Worm (Caenorhabditis elegans): ENCODE results near the gene C04G6.2.

The C04G6.2 gene

ce11 chrII:5091640-5092243, 1.3 kb upstream of the C04G6.2 start, which contains the start of gene pld-1 (continued):
- TF ChIP-seq let-526 (GFP tag; IDR thresholded peaks at IDR 0.05), result no peak
- no peak for TF ChIP-seq ztf-18 (tag; optimal IDR thresholded peaks at IDR 0.05)
- TF ChIP-seq lin-54 (GFP tag; optimal IDR thresholded peaks at IDR 0.05), result peak; percentile 36
- TF ChIP-seq mxl-1 (tag; optimal IDR thresholded peaks at IDR 0.05), result no peak
- no peak for TF ChIP-seq atf-7 (tag; optimal IDR thresholded peaks at IDR 0.05)
- TF ChIP-seq him-1 (tag; optimal IDR thresholded peaks at IDR 0.05), result no peak
- TF ChIP-seq madf-10 (tag; optimal IDR thresholded peaks at IDR 0.05), result no peak
- TF ChIP-seq F33H1.4 (GFP tag; IDR thresholded peaks at IDR 0.05), result peak; percentile 95
- peak; percentile 25 for TF ChIP-seq tbp1 (GFP tag; optimal IDR thresholded peaks at IDR 0.05)
- no peak for TF ChIP-seq die-1 (tag; optimal IDR thresholded peaks at IDR 0.05)
- no peak for TF ChIP-seq F52B5.7 (tag; optimal IDR thresholded peaks at IDR 0.05)
- no peak for TF ChIP-seq hlh-26 (GFP tag; conservative IDR thresholded peaks at IDR 0.05)
- no peak for TF ChIP-seq Y53G8AR.9 (GFP tag; conservative IDR thresholded peaks at IDR 0.05)
- TF ChIP-seq ceh-58 (GFP tag; IDR thresholded peaks at IDR 0.05), result no peak
- TF ChIP-seq aptf-3 (GFP tag; IDR thresholded peaks at IDR 0.05), result no peak
- TF ChIP-seq F37B4.10 (GFP tag; IDR thresholded peaks at IDR 0.05), result no peak
- peak; percentile 43 for TF ChIP-seq snpc-1.3 (tag; optimal IDR thresholded peaks at IDR 0.05; ENCODE audit: insufficient read depth)
- TF ChIP-seq mel-28 (tag; optimal IDR thresholded peaks at IDR 0.05; ENCODE audit: borderline replicate concordance), result no peak
- no peak for TF ChIP-seq ceh-40 (GFP tag; IDR thresholded peaks at IDR 0.05)
- TF ChIP-seq F22D6.2 (tag; optimal IDR thresholded peaks at IDR 0.05), result no peak
- TF ChIP-seq C17E4.6 (GFP tag; IDR thresholded peaks at IDR 0.05), result no peak
- TF ChIP-seq ztf-28 (GFP tag; IDR thresholded peaks at IDR 0.05), result no peak
- no peak for TF ChIP-seq unc-62 (GFP tag; optimal IDR thresholded peaks at IDR 0.05)
- TF ChIP-seq mcd-1 (GFP tag; IDR thresholded peaks at IDR 0.05), result no peak
- peak; percentile 96 for TF ChIP-seq madf-6 (GFP tag; IDR thresholded peaks at IDR 0.05)
- no peak for TF ChIP-seq lir-1 (GFP tag; conservative IDR thresholded peaks at IDR 0.05)
- no peak for TF ChIP-seq F57A8.1 (GFP tag; optimal IDR thresholded peaks at IDR 0.05)
- no peak for TF ChIP-seq F55B11.4 (tag; optimal IDR thresholded peaks at IDR 0.05; ENCODE audit: borderline replicate concordance, insufficient read depth)
- no peak for TF ChIP-seq ztf-6 (GFP tag; IDR thresholded peaks at IDR 0.05)
- no peak for TF ChIP-seq ztf-3 (GFP tag; optimal IDR thresholded peaks at IDR 0.05)
- peak; percentile 86 for TF ChIP-seq madf-8 (GFP tag; conservative IDR thresholded peaks at IDR 0.05)
- no peak for TF ChIP-seq F57C9.4 (tag; optimal IDR thresholded peaks at IDR 0.05)
- no peak for TF ChIP-seq lin-26 (GFP tag; IDR thresholded peaks at IDR 0.05)
- peak; percentile 3 for TF ChIP-seq unc-130 (GFP tag; optimal IDR thresholded peaks at IDR 0.05)
- TF ChIP-seq D2030.7 (GFP tag; IDR thresholded peaks at IDR 0.05), result peak; percentile 60
- no peak for TF ChIP-seq mes-4 (tag; optimal IDR thresholded peaks at IDR 0.05)
- no peak for TF ChIP-seq hlh-12 (tag; optimal IDR thresholded peaks at IDR 0.05)
- TF ChIP-seq aptf-2 (GFP tag; conservative IDR thresholded peaks at IDR 0.05), result no peak
- TF ChIP-seq C06A6.2 (GFP tag; conservative IDR thresholded peaks at IDR 0.05), result no peak
- no peak for TF ChIP-seq let-607 (tag; optimal IDR thresholded peaks at IDR 0.05)
- no peak for TF ChIP-seq pbrm-1 (GFP tag; IDR thresholded peaks at IDR 0.05)
- no peak for TF ChIP-seq hrde-1 (tag; optimal IDR thresholded peaks at IDR 0.05; ENCODE audit: borderline replicate concordance)
- TF ChIP-seq attf-6 (GFP tag; IDR thresholded peaks at IDR 0.05), result no peak
- TF ChIP-seq T26A5.8 (tag; optimal IDR thresholded peaks at IDR 0.05), result no peak
- TF ChIP-seq ZK185.1 (tag; optimal IDR thresholded peaks at IDR 0.05; ENCODE audit: poor library complexity, severe bottlenecking), result no peak
- peak; percentile 49 for TF ChIP-seq dpl-1 (GFP tag; optimal IDR thresholded peaks at IDR 0.05)
- no peak for TF ChIP-seq Y95B8A.8 (GFP tag; IDR thresholded peaks at IDR 0.05)
- TF ChIP-seq lsy-27 (tag; optimal IDR thresholded peaks at IDR 0.05; ENCODE audit: borderline replicate concordance, insufficient read depth), result no peak
- no peak for TF ChIP-seq dox-1 (GFP tag; IDR thresholded peaks at IDR 0.05)

All from whole organism, young adult.